Worm (Caenorhabditis elegans) whole organism, L4 larva: ENCODE results near the gene wbp-2.

Source experiments
- T26A8.4 ChIP-seq: fragments of 200-800 bp; sonication (Bioruptor generic); IDR thresholded peaks from 2 replicates; pipeline ENCODE4 v1.3.6; 2022; ENCODE audit warnings: missing genetic modification characterization, missing compliant biosample characterization
- Y5F2A.4 ChIP-seq: fragments of 200-800 bp; sonication (Bioruptor generic); optimal IDR thresholded peaks from 2 replicates; lab custom pipeline; 2018; ENCODE audit warnings: mild to moderate bottlenecking, missing genetic modification characterization, missing compliant biosample characterization
- ces-1 ChIP-seq: fragments of 150-350 bp; sonication (generic microtip); optimal IDR thresholded peaks from 4 replicates; lab custom pipeline; 2014; ENCODE audit warnings: missing biosample characterization, missing genetic modification reagents, missing genetic modification characterization
- dmd-6 ChIP-seq: fragments of 200-800 bp; sonication (Bioruptor generic); IDR thresholded peaks from 2 replicates; pipeline ENCODE4 v1.3.6; 2022; ENCODE audit warnings: missing genetic modification reagents, missing genetic modification characterization, missing compliant biosample characterization
- egl-27 ChIP-seq: sonication (generic microtip); optimal IDR thresholded peaks from 3 replicates; lab custom pipeline; 2017; ENCODE audit warnings: missing biosample characterization, missing genetic modification reagents, missing genetic modification characterization
- jun-1 ChIP-seq: fragments of 150-350 bp; optimal IDR thresholded peaks from 2 replicates; lab custom pipeline; 2014; ENCODE audit warnings: missing biosample characterization, missing genetic modification reagents, missing genetic modification characterization
- mes-2 ChIP-seq: sonication (generic microtip); optimal IDR thresholded peaks from 2 replicates; lab custom pipeline; 2016; ENCODE audit warnings: missing genotype, mild to moderate bottlenecking, missing genetic modification characterization, missing compliant biosample characterization; ENCODE audit not compliant: poor library complexity, severe bottlenecking
- nhr-28 ChIP-seq: fragments of 150-350 bp; optimal IDR thresholded peaks from 2 replicates; lab custom pipeline; 2014; ENCODE audit warnings: missing biosample characterization, missing genetic modification characterization
- zip-11 ChIP-seq: fragments of 200-800 bp; sonication (Bioruptor generic); IDR thresholded peaks from 2 replicates; pipeline ENCODE4 v1.3.6; 2022; ENCODE audit warnings: missing genetic modification characterization, missing compliant biosample characterization

Gene wbp-2

ce11 chrII:9379796-9380195 lies 50.2 kb downstream of the wbp-2 start, which contains the start of gene srh-48:
srh-48 (plus strand) TSS chrII:9380096.
- TF ChIP-seq T26A8.4 (GFP tag; lab: Robert Waterston, UW) (no peak), nhr-28 (tag; lab: Kevin White, UChicago) (no peak), mes-2 (no peak), jun-1 (tag; lab: Kevin White, UChicago) (no peak), ces-1 (GFP tag; lab: Kevin White, UChicago) (no peak), zip-11 (no peak), dmd-6 (GFP tag; lab: Robert Waterston, UW) (no peak), egl-27 (tag; lab: Kevin White, UChicago) (no peak), Y5F2A.4 (GFP tag; lab: Kevin White, UChicago) (no peak)
